Worm (Caenorhabditis elegans): Measurements from ENCODE around the gene F10G7.12.
A peak's percentile ranks its signal among the peaks of the same experiment; 100 is the strongest.

DNA sequence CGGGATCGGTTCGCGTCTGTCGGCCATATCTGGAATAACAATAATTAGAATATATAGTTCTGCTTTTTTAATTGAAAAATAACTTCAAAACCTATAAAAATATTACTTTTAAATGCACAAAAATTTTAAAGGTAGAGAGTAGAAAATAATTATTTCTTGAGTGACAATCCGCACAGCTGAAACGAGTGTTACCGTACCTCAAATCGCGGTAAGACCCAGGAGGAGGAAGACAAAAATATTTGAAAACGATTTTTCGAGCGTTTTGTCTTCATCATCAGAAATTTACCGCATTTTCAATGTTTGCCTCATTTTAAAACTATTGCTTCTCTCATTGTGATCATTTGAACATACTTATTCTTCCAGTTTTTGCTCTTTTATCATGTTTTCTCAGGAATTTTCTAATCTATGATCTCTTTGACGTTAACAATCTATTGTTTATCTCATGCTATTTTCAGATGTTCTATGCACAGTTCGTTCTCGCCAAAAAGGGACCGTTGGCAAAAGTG is 8.7 kb downstream of the F10G7.12 start, which contains the start of the genes rpn-5 and scc-1:
- TF ChIP-seq mdl-1 (tag; optimal IDR thresholded peaks at IDR 0.05), result no peak
- no peak for TF ChIP-seq dmd-8 (GFP tag; IDR thresholded peaks at IDR 0.05)
- no peak for TF ChIP-seq lin-39 (tag; optimal IDR thresholded peaks at IDR 0.05)
- TF ChIP-seq mep-1 (tag; optimal IDR thresholded peaks at IDR 0.05), result peak; percentile 67
- TF ChIP-seq unc-39 (tag; optimal IDR thresholded peaks at IDR 0.05), result no peak

Measured in whole organism, L4 larva.